Fruit fly (Drosophila melanogaster) ovary, adult (tissue): ENCODE measurements around the gene CG46281.

Experiments
- CG17801 ChIP-seq: fragments of 200-800 bp; optimal IDR thresholded peaks from 2 replicates; lab custom pipeline; 2019; ENCODE audit warnings: missing biosample characterization, mild to moderate bottlenecking, missing genetic modification characterization, moderate library complexity; ENCODE audit not compliant: partially characterized antibody

Gene CG46281

DNA sequence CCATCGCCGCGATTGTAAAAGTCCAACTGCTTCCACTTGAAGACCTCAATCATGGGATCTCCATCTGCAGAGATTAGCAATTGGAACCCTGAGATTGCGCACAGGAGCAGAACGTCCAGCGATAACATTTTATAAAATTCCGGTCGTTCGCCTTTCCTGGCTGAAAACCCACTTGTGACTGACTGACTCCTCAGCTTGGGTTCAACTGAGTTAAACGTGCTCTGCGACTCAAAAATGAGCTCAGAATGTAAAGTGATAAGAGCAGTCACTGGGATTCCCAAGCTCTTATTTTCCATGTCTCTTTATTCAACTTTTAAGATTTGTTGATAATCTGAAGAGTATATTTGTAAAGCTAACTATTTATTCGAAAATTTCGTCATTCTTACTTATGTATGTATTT lies 37.1 kb downstream of the CG46281 start, which contains the start of gene yellow-f:
Gene yellow-f (minus strand): TSS at position 184 of the 400 bp plus-strand sequence.
- TF ChIP-seq CG17801 (GFP tag; lab: Kevin White, UChicago): no peak

DNA sequence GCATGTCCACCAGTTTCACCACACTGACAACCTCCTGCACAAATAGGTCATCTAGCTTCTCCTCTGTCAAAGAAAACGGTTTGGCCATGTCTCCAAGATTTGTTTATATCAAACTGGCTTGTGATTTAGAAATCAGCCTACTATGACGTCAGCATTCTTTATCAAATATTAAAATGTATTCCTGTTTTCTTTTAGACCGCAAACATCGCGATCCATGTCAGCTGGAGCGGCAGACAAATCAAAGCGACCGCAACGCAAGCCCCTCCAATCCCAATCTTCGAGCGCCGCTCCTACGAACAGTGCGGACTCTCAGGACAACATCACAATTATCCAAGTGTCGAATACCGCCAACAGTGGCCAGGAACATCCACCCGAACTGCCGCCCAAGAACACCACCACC lies 41.7 kb downstream of the CG46281 start, which contains the start of gene CG14383:
Gene CG14383 (minus strand): TSS at position 101 of the 400 bp plus-strand sequence.
- TF ChIP-seq CG17801 (GFP tag; lab: Kevin White, UChicago): no peak

DNA sequence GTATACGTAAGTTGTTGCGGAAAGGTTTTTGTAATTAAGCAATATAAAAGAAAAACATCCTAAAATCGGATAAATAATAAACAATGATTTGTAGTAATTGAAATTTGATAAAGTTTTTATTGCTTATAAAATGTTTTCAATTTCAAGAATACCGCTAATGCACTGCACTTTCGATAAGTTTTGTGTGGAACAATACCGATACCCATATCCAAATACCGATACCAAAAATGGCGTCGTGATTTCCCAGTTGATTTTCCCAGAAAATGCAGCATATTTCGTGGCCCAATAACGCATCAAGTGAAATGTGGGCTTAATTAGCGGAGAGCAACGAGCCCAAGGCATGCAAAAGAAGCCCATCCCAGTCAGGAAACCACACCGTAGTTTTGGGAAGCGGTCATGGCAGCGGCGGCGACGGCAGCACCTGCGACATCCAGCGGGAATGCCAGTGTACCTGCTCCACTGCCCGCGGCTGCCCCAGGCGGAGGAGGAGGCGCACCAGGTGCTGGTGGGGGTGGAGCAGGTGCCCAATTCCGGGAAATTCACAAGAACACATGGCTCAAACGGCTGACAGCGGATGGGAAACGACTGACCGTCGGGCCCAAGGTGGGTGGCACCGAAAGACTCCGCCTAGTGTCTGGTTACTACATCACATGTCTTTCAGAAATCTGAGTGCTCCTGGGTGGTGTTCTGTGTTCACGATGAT lies 44.1 kb downstream of the CG46281 start, which contains the start of gene CG31342:
Gene CG31342 (plus strand): TSS at position 214 of the 703 bp plus-strand sequence.
- TF ChIP-seq CG17801 (GFP tag; lab: Kevin White, UChicago): peak; percentile 48

DNA sequence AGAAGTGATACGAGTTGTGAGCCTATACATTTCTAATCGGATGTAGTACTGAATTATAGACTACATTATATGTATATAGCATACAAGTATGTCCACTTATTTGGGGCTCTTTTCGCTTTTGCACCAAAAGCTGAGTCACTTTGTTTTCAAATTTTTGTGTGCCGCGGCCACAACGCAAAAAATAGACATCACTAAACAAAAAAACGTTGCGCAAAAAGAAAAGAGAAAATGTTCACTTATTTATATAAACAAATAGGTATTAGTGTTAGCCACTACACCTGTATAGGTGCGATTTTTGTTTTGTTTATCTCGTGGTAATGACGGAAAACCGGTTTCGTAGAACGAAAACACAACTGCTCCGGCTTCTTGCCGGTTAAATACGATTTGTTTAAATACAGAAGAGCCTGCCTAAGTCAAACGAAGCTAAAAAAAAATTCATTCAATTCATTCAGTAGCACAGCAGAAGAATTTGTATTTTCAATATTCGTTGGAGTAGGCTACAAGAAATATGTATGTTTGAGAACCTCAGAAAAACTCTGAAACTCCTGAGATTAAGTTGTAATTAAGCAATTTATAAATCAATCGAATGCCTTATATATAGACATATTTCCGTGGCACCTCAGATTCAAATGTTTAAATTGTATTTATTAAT lies 47.0 kb downstream of the CG46281 start:
- no peak for TF ChIP-seq CG17801 (GFP tag; lab: Kevin White, UChicago)

DNA sequence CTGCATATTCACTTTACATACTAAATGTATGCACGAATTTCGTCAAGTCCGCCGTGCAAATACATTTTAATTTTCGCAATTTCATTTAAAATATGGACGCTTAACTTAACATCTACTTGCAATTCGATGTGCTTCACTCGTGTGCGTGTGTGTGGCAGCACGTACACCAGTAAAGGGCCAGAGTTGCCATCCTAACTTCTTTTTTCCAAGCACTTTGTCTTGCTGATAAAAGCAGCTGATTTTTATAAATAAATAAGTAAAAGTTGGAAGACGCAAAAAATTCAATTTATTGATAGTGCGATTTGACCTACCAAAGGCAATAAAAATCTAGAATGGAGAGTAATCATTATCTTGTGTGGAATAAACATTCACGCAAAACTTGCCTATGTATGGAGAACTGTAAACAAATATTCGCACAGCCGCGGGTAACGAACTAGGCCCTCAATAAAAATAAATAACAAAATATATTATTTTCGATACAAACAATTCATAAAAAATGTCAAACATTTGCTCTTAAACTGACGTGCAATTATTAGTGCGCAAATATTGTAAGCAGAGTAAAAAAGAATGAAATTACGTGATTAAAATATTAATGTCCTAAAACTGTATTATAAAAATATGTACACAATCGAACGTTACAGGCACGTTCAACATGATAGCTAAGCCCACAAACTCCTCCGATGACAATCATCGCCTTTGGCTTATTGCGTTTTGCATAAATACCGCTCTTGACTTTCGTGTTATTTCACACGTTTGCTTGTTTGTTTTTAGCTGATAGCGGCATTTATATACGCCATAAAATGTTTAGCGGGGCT lies 47.7 kb downstream of the CG46281 start:
- peak; percentile 54 for TF ChIP-seq CG17801 (GFP tag; lab: Kevin White, UChicago)

DNA sequence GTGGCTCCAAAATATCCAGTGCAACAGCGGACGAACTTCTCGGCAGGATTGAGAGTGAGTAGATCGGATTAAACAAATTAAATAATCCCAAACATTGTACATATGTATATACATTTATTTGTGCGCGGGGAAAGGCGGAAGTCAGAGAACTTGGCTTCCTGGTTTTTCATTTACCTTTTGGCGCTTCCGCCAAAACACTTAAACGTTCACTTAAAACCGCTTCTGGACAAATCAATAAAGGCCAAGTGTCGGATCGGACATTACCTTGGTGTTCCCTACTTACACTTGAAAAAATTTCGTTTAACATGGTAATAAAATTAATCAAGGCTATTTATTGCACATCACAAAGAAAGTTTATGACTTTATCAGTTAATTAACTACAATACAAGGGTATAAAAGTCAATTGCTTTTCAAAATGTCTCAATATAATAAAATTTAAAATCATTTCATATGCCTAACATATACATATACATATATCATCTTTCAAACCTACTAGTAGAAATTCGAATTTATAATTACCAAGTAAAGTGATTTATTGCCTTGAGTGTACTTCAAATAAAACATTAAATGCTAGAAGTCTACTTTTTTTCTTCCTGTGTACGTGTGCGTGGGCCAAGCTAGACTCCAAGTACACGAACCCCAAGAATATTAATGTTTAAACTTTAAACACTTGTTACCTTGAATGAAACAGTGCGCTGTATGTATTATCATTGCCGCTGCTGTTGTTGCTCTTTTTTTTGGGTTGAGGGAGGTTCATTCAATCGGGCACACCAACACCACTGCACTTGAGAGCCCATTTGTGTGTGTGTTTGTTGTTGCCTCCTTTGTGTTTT lies 48.6 kb downstream of the CG46281 start:
- peak; percentile 72 for TF ChIP-seq CG17801 (GFP tag; lab: Kevin White, UChicago)

DNA sequence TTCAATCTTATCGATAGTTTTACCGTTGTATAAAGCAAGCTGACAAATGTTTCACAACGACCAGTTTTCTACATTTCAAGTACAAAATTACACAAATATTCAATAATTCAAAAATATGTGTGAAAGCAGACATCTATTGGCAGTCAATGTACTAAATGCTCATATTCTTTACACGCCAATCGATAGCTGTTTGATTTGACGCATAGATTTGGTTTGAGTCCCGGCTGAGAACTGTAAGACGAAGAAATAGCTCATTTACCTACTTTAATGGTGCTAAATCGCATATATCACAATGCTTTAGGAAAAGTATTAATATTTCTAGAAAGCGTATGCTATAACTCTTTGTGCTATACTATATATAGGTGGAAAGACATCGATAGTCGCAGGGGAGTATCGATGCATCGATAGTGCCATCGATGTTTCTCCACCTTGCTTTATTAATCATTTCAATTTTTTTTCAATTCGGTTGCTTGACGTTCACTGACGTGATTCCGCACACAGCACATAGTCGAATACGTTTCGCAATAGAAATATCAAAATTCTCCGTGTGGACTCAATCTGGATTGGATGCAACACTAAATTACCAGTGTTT lies 49.4 kb downstream of the CG46281 start, which contains the start of gene Paip2:
Gene Paip2 (plus strand): TSS at position 165 of the 592 bp plus-strand sequence.
- no peak for TF ChIP-seq CG17801 (GFP tag; lab: Kevin White, UChicago)
